Fruit fly (Drosophila melanogaster) Kc167 (cell line): Measurements from ENCODE around the gene CG13930.

Source experiments
- Myc ChIP-seq: fragments of >200 bp; optimal IDR thresholded peaks from 2 replicates; lab custom pipeline; 2017; ENCODE audit warnings: missing external identifiers
- Sin3A ChIP-seq: fragments of >200 bp; optimal IDR thresholded peaks from 2 replicates; lab custom pipeline; 2018; ENCODE audit warnings: missing external identifiers
- h ChIP-seq: fragments of >200 bp; optimal IDR thresholded peaks from 3 replicates; lab custom pipeline; 2018; ENCODE audit warnings: missing external identifiers
- insv ChIP-seq: fragments of >200 bp; optimal IDR thresholded peaks from 3 replicates; lab custom pipeline; 2018; ENCODE audit warnings: missing external identifiers
- psq ChIP-seq: fragments of >200 bp; optimal IDR thresholded peaks from 2 replicates; lab custom pipeline; 2017; ENCODE audit warnings: missing external identifiers
- ttk ChIP-seq: sonication (Bioruptor generic); optimal IDR thresholded peaks from 2 replicates; lab custom pipeline; 2017; ENCODE audit warnings: missing external identifiers

CG13930 gene

DNA sequence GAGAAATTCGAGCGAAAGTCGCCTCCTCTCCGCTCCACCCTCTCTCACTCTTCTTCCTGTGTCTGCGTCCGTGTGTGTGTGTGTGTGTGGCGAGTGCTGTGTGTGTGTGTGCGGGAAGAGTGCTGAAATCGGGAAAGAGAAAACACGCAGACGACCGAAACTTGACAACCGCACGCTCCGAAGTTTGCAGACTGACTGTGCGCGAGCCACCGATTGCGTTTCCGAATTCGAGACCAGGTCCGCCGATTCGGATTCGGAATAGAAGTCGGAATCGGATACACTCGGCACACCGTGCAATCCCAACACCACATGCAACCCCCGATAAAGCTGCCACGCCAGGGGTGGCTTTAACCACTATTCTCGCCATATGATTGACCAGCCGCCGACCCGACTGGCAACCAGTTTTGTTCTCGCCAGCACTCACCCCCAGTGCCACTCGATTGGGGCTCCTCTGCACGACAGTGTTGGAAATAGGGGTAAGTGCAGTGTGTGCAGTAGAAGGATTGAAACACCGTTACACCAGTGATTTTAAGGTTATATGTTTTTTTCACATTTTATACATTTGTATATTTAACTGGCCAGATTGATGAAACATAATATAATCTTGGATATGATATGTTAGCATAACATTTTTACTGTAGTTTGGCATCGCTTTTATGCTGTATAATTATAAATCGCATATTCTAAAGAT, 44.2 kb downstream of the CG13930 start, which contains the start of gene CG13928:
Gene CG13928 (minus strand): TSS at position 202 of the 691 bp plus-strand sequence.
- TF ChIP-seq ttk: no peak
- no peak for TF ChIP-seq psq (lab: Kevin White, UChicago)
- TF ChIP-seq Sin3A (lab: Kevin White, UChicago): no peak
- TF ChIP-seq h (lab: Kevin White, UChicago): no peak
- TF ChIP-seq Myc (lab: Kevin White, UChicago): no peak
- no peak for TF ChIP-seq insv

DNA sequence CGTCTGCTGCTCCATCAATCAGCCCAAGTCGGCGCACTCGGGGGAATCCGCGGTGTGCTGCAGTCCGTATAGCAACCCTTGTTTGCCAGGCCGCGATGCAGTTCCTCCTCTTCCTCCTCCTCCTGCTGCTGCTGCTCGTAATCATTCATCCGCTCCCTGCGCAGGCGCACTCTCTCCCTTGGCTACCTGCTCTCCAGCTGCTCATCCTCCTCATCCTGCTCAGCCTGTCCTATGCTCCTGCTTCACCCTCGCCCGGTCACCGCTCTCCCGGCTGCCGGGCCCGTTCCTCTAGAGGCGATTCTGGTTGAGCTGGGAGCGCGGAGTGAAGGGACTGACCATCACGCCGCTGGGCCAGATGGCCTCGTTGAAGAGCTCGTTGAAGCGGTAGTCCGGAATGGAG, 45.6 kb downstream of the CG13930 start:
- TF ChIP-seq insv (no peak), ttk (no peak), Myc (lab: Kevin White, UChicago) (no peak), h (lab: Kevin White, UChicago) (no peak), Sin3A (lab: Kevin White, UChicago) (no peak), psq (lab: Kevin White, UChicago) (no peak)
